Worm (Caenorhabditis elegans) whole organism, L3 larva: ENCODE data around the gene ttr-34.

Source experiments
- egl-27 ChIP-seq: sonication (generic microtip); optimal IDR thresholded peaks from 4 replicates; lab custom pipeline; 2017; ENCODE audit warnings: missing biosample characterization, missing genetic modification reagents, missing genetic modification characterization
- egl-5 ChIP-seq: fragments of 150-350 bp; optimal IDR thresholded peaks from 2 replicates; lab custom pipeline; 2017; ENCODE audit warnings: missing biosample characterization, missing genetic modification reagents, missing genetic modification characterization, inconsistent platforms
- lin-39 ChIP-seq: fragments of 150-350 bp; optimal IDR thresholded peaks from 2 replicates; lab custom pipeline; 2018; ENCODE audit warnings: missing biosample characterization, missing genetic modification reagents, missing genetic modification characterization
- nhr-11 ChIP-seq: fragments of 150-350 bp; optimal IDR thresholded peaks from 2 replicates; lab custom pipeline; 2014; ENCODE audit warnings: missing biosample characterization, missing genetic modification characterization
- unc-62 ChIP-seq: fragments of 150-350 bp; sonication (generic microtip); optimal IDR thresholded peaks from 4 replicates; lab custom pipeline; 2014; ENCODE audit warnings: missing biosample characterization, missing genetic modification reagents, missing genetic modification characterization
- zag-1 ChIP-seq: fragments of 150-350 bp; optimal IDR thresholded peaks from 2 replicates; lab custom pipeline; 2014; ENCODE audit warnings: missing biosample characterization, missing genetic modification characterization

DNA sequence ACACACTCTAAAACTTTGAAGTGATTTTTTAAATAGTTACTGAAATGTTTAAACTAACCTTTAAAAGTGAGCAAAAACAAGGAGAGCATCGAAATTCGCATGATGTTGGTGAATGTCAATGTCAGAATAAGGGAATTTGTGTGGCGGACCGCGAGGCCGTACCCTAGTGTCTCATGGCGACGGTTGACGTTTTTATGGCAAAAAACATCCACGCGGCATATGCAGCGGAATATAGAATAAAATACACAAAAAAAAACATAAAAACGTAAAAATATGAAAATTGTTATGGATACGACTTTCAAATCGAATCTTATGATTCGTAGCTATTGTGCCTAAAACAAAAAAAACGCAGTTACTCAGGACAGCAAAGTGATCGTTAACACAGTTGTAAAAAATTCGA lies 50.3 kb downstream of the ttr-34 start, which contains the start of gene cwp-5:
- TF ChIP-seq nhr-11 (no peak), egl-5 (no peak), egl-27 (tag; lab: Kevin White, UChicago) (no peak), unc-62 (GFP tag; lab: Kevin White, UChicago) (no peak), zag-1 (tag; lab: Kevin White, UChicago) (no peak), lin-39 (tag; lab: Kevin White, UChicago) (no peak)
